Fruit fly (Drosophila melanogaster): ENCODE results near the gene Dci.

- TF ChIP-seq CG14711 (tag; optimal IDR thresholded peaks at IDR 0.05) (no peak), CG11617 (GFP tag; optimal IDR thresholded peaks at IDR 0.05) (no peak), Clk (GFP tag; optimal IDR thresholded peaks at IDR 0.05) (no peak)
Observed at dm6 chr3L:876087-876486, 24.9 kb downstream of the Dci start.

Data from whole organism, adult.